Fruit fly (Drosophila melanogaster) whole organism, embryonic: Measurements from ENCODE around the gene bnl.

Source experiments
- ATbp ChIP-seq: fragments of 200-800 bp; sonication (Bioruptor generic); optimal IDR thresholded peaks from 2 replicates; lab custom pipeline; 2017; ENCODE audit warnings: missing biosample characterization, mild to moderate bottlenecking, missing genetic modification characterization, missing genetic modification reagents
- Blimp-1 ChIP-seq: fragments of 200-800 bp; sonication (Bioruptor generic); optimal IDR thresholded peaks from 3 replicates; lab custom pipeline; 2018; ENCODE audit warnings: missing biosample characterization, missing genetic modification characterization, mild to moderate bottlenecking, moderate library complexity, missing genetic modification reagents
- CG10267 ChIP-seq: fragments of 200-800 bp; sonication (Bioruptor generic); optimal IDR thresholded peaks from 2 replicates; lab custom pipeline; 2018; ENCODE audit warnings: missing biosample characterization, mild to moderate bottlenecking, missing genetic modification characterization, moderate library complexity
- CG10543 ChIP-seq: fragments of 200-800 bp; sonication (Bioruptor generic); optimal IDR thresholded peaks from 3 replicates; lab custom pipeline; 2017; ENCODE audit warnings: missing biosample characterization, mild to moderate bottlenecking, missing genetic modification characterization, moderate library complexity
- CG10979 ChIP-seq: fragments of 200-800 bp; sonication (Bioruptor generic); optimal IDR thresholded peaks from 2 replicates; lab custom pipeline; 2018; ENCODE audit warnings: missing biosample characterization, mild to moderate bottlenecking, missing genetic modification characterization, moderate library complexity
- CG11504 ChIP-seq: fragments of 200-800 bp; sonication (Bioruptor generic); optimal IDR thresholded peaks from 3 replicates; lab custom pipeline; 2019; ENCODE audit warnings: missing biosample characterization, mild to moderate bottlenecking, missing genetic modification characterization, moderate library complexity
- CG12391 ChIP-seq: fragments of 200-800 bp; sonication (Bioruptor generic); optimal IDR thresholded peaks from 3 replicates; lab custom pipeline; 2018; ENCODE audit warnings: missing biosample characterization, mild to moderate bottlenecking, missing genetic modification characterization, moderate library complexity
- CG1603 ChIP-seq: fragments of 200-800 bp; sonication (Bioruptor generic); optimal IDR thresholded peaks from 2 replicates; lab custom pipeline; 2019; ENCODE audit warnings: missing biosample characterization, mild to moderate bottlenecking, missing genetic modification characterization, moderate library complexity
- CG16813 ChIP-seq: fragments of 200-800 bp; sonication (Bioruptor generic); IDR thresholded peaks from 3 replicates; pipeline ENCODE4 v1.3.6; 2022; ENCODE audit warnings: missing biosample characterization, missing genetic modification characterization; ENCODE audit not compliant: partially characterized antibody
- CG16815 ChIP-seq: fragments of 200-800 bp; sonication (Bioruptor generic); optimal IDR thresholded peaks from 3 replicates; lab custom pipeline; 2017; ENCODE audit warnings: missing biosample characterization, mild to moderate bottlenecking, missing genetic modification characterization
- CG17359 ChIP-seq: fragments of 200-800 bp; sonication (Bioruptor generic); optimal IDR thresholded peaks from 3 replicates; lab custom pipeline; 2018; ENCODE audit warnings: missing biosample characterization, mild to moderate bottlenecking, missing genetic modification characterization, moderate library complexity
- CG17361 ChIP-seq: fragments of 200-800 bp; sonication (Bioruptor generic); IDR thresholded peaks from 3 replicates; pipeline ENCODE4 v1.3.6; 2022; ENCODE audit warnings: missing biosample characterization, missing genetic modification characterization
- CG17829 ChIP-seq: fragments of 200-800 bp; optimal IDR thresholded peaks from 2 replicates; lab custom pipeline; 2019; ENCODE audit warnings: missing biosample characterization, mild to moderate bottlenecking, missing genetic modification characterization, moderate library complexity
- CG18599 ChIP-seq: fragments of 200-800 bp; sonication (Bioruptor generic); optimal IDR thresholded peaks from 3 replicates; lab custom pipeline; 2017; ENCODE audit warnings: missing biosample characterization, missing genetic modification characterization, mild to moderate bottlenecking, moderate library complexity, missing genetic modification reagents
- CG2202 ChIP-seq: fragments of 200-800 bp; sonication (Bioruptor generic); optimal IDR thresholded peaks from 2 replicates; lab custom pipeline; 2018; ENCODE audit warnings: missing biosample characterization, mild to moderate bottlenecking, missing genetic modification characterization
- CG33557 ChIP-seq: fragments of 200-800 bp; sonication (Bioruptor generic); optimal IDR thresholded peaks from 2 replicates; lab custom pipeline; 2019; ENCODE audit warnings: missing biosample characterization, mild to moderate bottlenecking, missing genetic modification characterization, moderate library complexity
- CG3847 ChIP-seq: fragments of 200-800 bp; sonication (Bioruptor generic); IDR thresholded peaks from 2 replicates; pipeline ENCODE4 v1.3.6; 2022; ENCODE audit warnings: missing biosample characterization, missing genetic modification characterization
- CG4820 ChIP-seq: fragments of 200-800 bp; sonication (Bioruptor generic); optimal IDR thresholded peaks from 3 replicates; lab custom pipeline; 2016; ENCODE audit warnings: missing biosample characterization, missing genetic modification characterization
- CG6254 ChIP-seq: fragments of 200-800 bp; sonication (Bioruptor generic); optimal IDR thresholded peaks from 3 replicates; lab custom pipeline; 2017; ENCODE audit warnings: mild to moderate bottlenecking, missing biosample characterization, missing genetic modification reagents, missing genetic modification characterization
- CG6813 ChIP-seq: fragments of 200-800 bp; sonication (Bioruptor generic); optimal IDR thresholded peaks from 2 replicates; lab custom pipeline; 2017; ENCODE audit warnings: missing biosample characterization, missing genetic modification characterization, mild to moderate bottlenecking, moderate library complexity, missing genetic modification reagents
- CG9876 ChIP-seq: fragments of 200-800 bp; sonication (Bioruptor generic); optimal IDR thresholded peaks from 2 replicates; lab custom pipeline; 2016; ENCODE audit warnings: missing biosample characterization, missing genetic modification characterization
- D19A ChIP-seq: fragments of 200-800 bp; optimal IDR thresholded peaks from 3 replicates; lab custom pipeline; 2019; ENCODE audit warnings: missing biosample characterization, mild to moderate bottlenecking, missing genetic modification characterization, moderate library complexity
- Fer3 ChIP-seq: fragments of 200-800 bp; sonication (Bioruptor generic); optimal IDR thresholded peaks from 2 replicates; lab custom pipeline; 2018; ENCODE audit warnings: missing biosample characterization, mild to moderate bottlenecking, missing genetic modification characterization, moderate library complexity
- Hr78 ChIP-seq, 2 experiments: fragments of 200-800 bp in 1 of 2; fragments of >200 bp in 1 of 2; sonication (Bioruptor generic) in 1 of 2; optimal IDR thresholded peaks; 2 replicates each; lab custom pipeline; 2017 to 2019; ENCODE audit warnings: missing biosample characterization in 2 of 2, missing genetic modification characterization in 2 of 2, mild to moderate bottlenecking in 1 of 2, moderate library complexity in 1 of 2
- Med ChIP-seq: fragments of 200-800 bp; sonication (Bioruptor generic); peaks from one replicate; lab custom pipeline; 2016; ENCODE audit warnings: missing biosample characterization, missing genetic modification characterization, mild to moderate bottlenecking, inconsistent platforms, moderate library complexity
- Oli ChIP-seq: fragments of 200-800 bp; sonication (Bioruptor generic); optimal IDR thresholded peaks from 2 replicates; lab custom pipeline; 2018; ENCODE audit warnings: missing biosample characterization, mild to moderate bottlenecking, missing genetic modification characterization, moderate library complexity
- Scr ChIP-seq: fragments of 200-800 bp; sonication (Bioruptor generic); IDR thresholded peaks from 2 replicates; pipeline ENCODE4 v1.3.6; 2022; ENCODE audit warnings: missing biosample characterization, missing genetic modification characterization; ENCODE audit not compliant: partially characterized antibody
- Side ChIP-seq: fragments of 200-800 bp; sonication (Bioruptor generic); optimal IDR thresholded peaks from 2 replicates; lab custom pipeline; 2016; ENCODE audit warnings: missing biosample characterization, missing genetic modification characterization
- Ssrp ChIP-seq: fragments of 200-800 bp; sonication (Bioruptor generic); optimal IDR thresholded peaks from 2 replicates; lab custom pipeline; 2018; ENCODE audit warnings: missing biosample characterization, mild to moderate bottlenecking, missing genetic modification characterization, moderate library complexity
- Xrp1 ChIP-seq: fragments of 200-800 bp; sonication (Bioruptor generic); IDR thresholded peaks from 2 replicates; pipeline ENCODE4 v1.3.6; 2022; ENCODE audit warnings: missing biosample characterization, missing genetic modification characterization
- bsh ChIP-seq, 2 experiments: fragments of 200-800 bp; sonication (Bioruptor generic); optimal IDR thresholded peaks; 2 replicates each; lab custom pipeline; 2017 to 2018; ENCODE audit warnings: mild to moderate bottlenecking in 2 of 2, missing biosample characterization in 2 of 2, missing genetic modification characterization in 2 of 2, moderate library complexity in 1 of 2
- cg ChIP-seq: fragments of 200-800 bp; sonication (Bioruptor generic); optimal IDR thresholded peaks from 3 replicates; lab custom pipeline; 2019; ENCODE audit warnings: missing biosample characterization, mild to moderate bottlenecking, missing genetic modification characterization, moderate library complexity
- chm ChIP-seq: fragments of 200-800 bp; sonication (Bioruptor generic); IDR thresholded peaks from 2 replicates; pipeline ENCODE4 v1.3.6; 2022; ENCODE audit warnings: missing biosample characterization, missing genetic modification characterization
- crol ChIP-seq: fragments of 200-800 bp; sonication (Bioruptor generic); IDR thresholded peaks from 2 replicates; pipeline ENCODE4 v1.3.6; 2022; ENCODE audit warnings: missing biosample characterization, missing genetic modification characterization
- dmrt11E ChIP-seq: fragments of 200-800 bp; sonication (Bioruptor generic); optimal IDR thresholded peaks from 3 replicates; lab custom pipeline; 2018; ENCODE audit warnings: missing biosample characterization, mild to moderate bottlenecking, missing genetic modification characterization, moderate library complexity
- dmrt99B ChIP-seq: fragments of 200-800 bp; sonication (Bioruptor generic); optimal IDR thresholded peaks from 2 replicates; lab custom pipeline; 2018; ENCODE audit warnings: missing biosample characterization, mild to moderate bottlenecking, missing genetic modification characterization, moderate library complexity
- exex ChIP-seq: fragments of 200-800 bp; sonication (Bioruptor generic); optimal IDR thresholded peaks from 4 replicates; lab custom pipeline; 2018; ENCODE audit warnings: missing biosample characterization, mild to moderate bottlenecking, missing genetic modification characterization, moderate library complexity
- lola ChIP-seq, 3 experiments: fragments of >200 bp in 2 of 3; fragments of 200-800 bp in 1 of 3; sonication (Bioruptor generic) in 1 of 3; optimal IDR thresholded peaks; 2 replicates each; lab custom pipeline; 2017 to 2019; ENCODE audit warnings: missing biosample characterization in 3 of 3, missing genetic modification characterization in 3 of 3, mild to moderate bottlenecking in 1 of 3, moderate library complexity in 1 of 3
- mld ChIP-seq: fragments of 200-800 bp; sonication (Bioruptor generic); IDR thresholded peaks from 3 replicates; pipeline ENCODE4 v1.3.6; 2022; ENCODE audit warnings: missing biosample characterization, missing genetic modification characterization; ENCODE audit not compliant: partially characterized antibody
- row ChIP-seq: fragments of 200-800 bp; sonication (Bioruptor generic); IDR thresholded peaks from 3 replicates; pipeline ENCODE4 v1.3.6; 2022; ENCODE audit warnings: missing biosample characterization, missing genetic modification characterization
- scrt ChIP-seq: fragments of 200-800 bp; sonication (Bioruptor generic); optimal IDR thresholded peaks from 2 replicates; lab custom pipeline; 2018; ENCODE audit warnings: missing biosample characterization, mild to moderate bottlenecking, missing genetic modification characterization, moderate library complexity
- seq ChIP-seq: fragments of 200-800 bp; sonication (Bioruptor generic); IDR thresholded peaks from 2 replicates; pipeline ENCODE4 v1.3.6; 2022; ENCODE audit warnings: missing biosample characterization, missing genetic modification characterization
- sim ChIP-seq: fragments of 200-800 bp; sonication (Bioruptor generic); IDR thresholded peaks from 2 replicates; pipeline ENCODE4 v1.3.6; 2022; ENCODE audit warnings: missing biosample characterization, missing genetic modification characterization
- sisA ChIP-seq: fragments of 200-800 bp; sonication (Bioruptor generic); IDR thresholded peaks from 2 replicates; pipeline ENCODE4 v1.3.6; 2022; ENCODE audit warnings: missing biosample characterization, missing genetic modification characterization
- unpg ChIP-seq: fragments of 200-800 bp; sonication (Bioruptor generic); optimal IDR thresholded peaks from 3 replicates; lab custom pipeline; 2018; ENCODE audit warnings: missing biosample characterization, mild to moderate bottlenecking, missing genetic modification characterization, moderate library complexity
- wek ChIP-seq: fragments of 200-800 bp; sonication (Bioruptor generic); optimal IDR thresholded peaks from 3 replicates; lab custom pipeline; 2018; ENCODE audit warnings: missing biosample characterization, mild to moderate bottlenecking, missing genetic modification characterization, moderate library complexity
- zf30C ChIP-seq: fragments of 200-800 bp; sonication (Bioruptor generic); optimal IDR thresholded peaks from 3 replicates; lab custom pipeline; 2018; ENCODE audit warnings: missing biosample characterization, mild to moderate bottlenecking, missing genetic modification characterization

bnl gene

DNA sequence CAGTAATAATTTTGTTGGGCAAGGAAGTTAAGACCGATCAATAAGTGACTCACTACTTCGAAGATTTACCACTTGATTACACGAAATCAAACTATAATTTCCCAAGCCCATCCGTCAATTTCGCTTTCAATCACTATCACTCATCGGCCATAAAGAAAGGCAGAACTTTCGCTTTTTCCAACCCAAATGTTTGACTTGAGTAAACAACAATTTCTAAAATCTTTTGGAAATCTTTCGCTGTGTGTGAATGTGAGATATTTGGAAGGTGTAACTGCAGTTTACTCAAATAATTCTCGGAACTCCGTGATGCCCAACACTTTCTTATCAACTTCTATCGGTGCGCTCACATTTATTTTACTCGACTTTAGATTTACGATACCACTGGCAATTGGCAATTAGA, 14.5 kb downstream of the bnl start (continued):
- TF ChIP-seq sisA (GFP tag; lab: Robert Waterston, UW) (no peak), cg (GFP tag; lab: Kevin White, UChicago) (no peak), CG17361 (GFP tag; lab: Robert Waterston, UW) (no peak), CG33557 (GFP tag; lab: Kevin White, UChicago) (peak; percentile 48), CG6254 (GFP tag; lab: Kevin White, UChicago) (peak; percentile 1)

DNA sequence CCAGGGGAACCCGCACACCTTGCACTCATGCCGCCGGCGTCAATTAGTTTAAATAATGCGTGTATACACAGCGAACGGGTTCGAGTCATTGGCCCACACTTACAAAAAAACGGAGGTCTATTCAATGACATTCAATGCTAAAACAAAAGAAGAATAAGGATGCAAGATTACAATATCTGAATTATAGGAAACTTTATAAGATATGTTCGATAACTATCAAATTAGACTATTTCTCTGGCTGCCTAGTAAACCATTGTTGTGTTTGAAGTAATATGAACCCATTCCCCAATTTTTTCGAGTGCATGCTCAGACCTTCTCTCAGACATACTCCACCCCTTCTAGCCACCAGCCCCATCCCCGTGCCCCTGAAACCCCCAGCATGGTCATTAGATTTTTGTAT, 15.6 kb downstream of the bnl start:
- TF ChIP-seq dmrt11E (tag; lab: Kevin White, UChicago) (peak; percentile 53), exex (tag; lab: Kevin White, UChicago) (no peak), CG2202 (tag; lab: Kevin White, UChicago) (peak; percentile 29), CG6813 (no peak), row (GFP tag; lab: Robert Waterston, UW) (peak; percentile 41; the same call in 1 of the 3 replicates), CG16813 (GFP tag; lab: Robert Waterston, UW) (no peak), Side (GFP tag; lab: Kevin White, UChicago) (no peak), Fer3 (tag; lab: Kevin White, UChicago) (no peak), wek (GFP tag; lab: Kevin White, UChicago) (no peak), Blimp-1 (GFP tag; lab: Kevin White, UChicago) (peak; percentile 47), CG4820 (peak; percentile 4), lola (GFP tag; optimal IDR thresholded peaks at IDR 0.05; lab: Kevin White, UChicago) (peak in 1 of 3 experiments; percentile 20), CG17359 (tag; lab: Kevin White, UChicago) (peak; percentile 11), scrt (GFP tag; lab: Kevin White, UChicago) (no peak), Ssrp (tag; lab: Kevin White, UChicago) (peak; percentile 0), D19A (tag; lab: Kevin White, UChicago) (peak; percentile 1), Oli (tag; lab: Kevin White, UChicago) (peak; percentile 16), CG1603 (tag; lab: Kevin White, UChicago) (peak; percentile 12), unpg (peak; percentile 0), CG11504 (tag; lab: Kevin White, UChicago) (peak; percentile 34), chm (GFP tag; lab: Robert Waterston, UW) (no peak), CG10979 (peak; percentile 58), CG3847 (GFP tag; lab: Robert Waterston, UW) (no peak), mld (GFP tag; lab: Robert Waterston, UW) (no peak), bsh (GFP tag; optimal IDR thresholded peaks at IDR 0.05; lab: Kevin White, UChicago) (peak in 1 of 2 experiments; percentile 44), sim (GFP tag; lab: Robert Waterston, UW) (no peak), Scr (no peak), CG17829 (tag; lab: Kevin White, UChicago) (peak; percentile 14), CG10267 (tag; lab: Kevin White, UChicago) (peak; percentile 11), CG18599 (GFP tag; lab: Kevin White, UChicago) (no peak), Med (GFP tag; lab: Kevin White, UChicago) (peak; percentile 49), crol (GFP tag; lab: Robert Waterston, UW) (peak; percentile 38; the same call in 1 of the 2 replicates), CG12391 (tag; lab: Kevin White, UChicago) (peak; percentile 22), zf30C (GFP tag; lab: Kevin White, UChicago) (peak; percentile 13), Xrp1 (GFP tag; lab: Robert Waterston, UW) (peak; percentile 52; the same call in 1 of the 2 replicates), Hr78 (GFP tag; optimal IDR thresholded peaks at IDR 0.05; lab: Kevin White, UChicago) (no peak), dmrt99B (tag; lab: Kevin White, UChicago) (peak; percentile 8), ATbp (GFP tag; lab: Kevin White, UChicago) (peak; percentile 26), CG10543 (GFP tag; lab: Kevin White, UChicago) (no peak), CG16815 (GFP tag; lab: Kevin White, UChicago) (no peak), CG9876 (GFP tag; lab: Kevin White, UChicago) (no peak), seq (GFP tag; lab: Robert Waterston, UW) (no peak)
